Worm (Caenorhabditis elegans) whole organism, L3 larva: ENCODE data around the gene Y69H2.15.

ENCODE experiments used
- fkh-10 ChIP-seq: sonication (generic microtip); optimal IDR thresholded peaks from 2 replicates; lab custom pipeline; 2017; ENCODE audit warnings: missing biosample characterization, missing genetic modification reagents, missing genetic modification characterization
- nhr-11 ChIP-seq: fragments of 150-350 bp; optimal IDR thresholded peaks from 2 replicates; lab custom pipeline; 2014; ENCODE audit warnings: missing biosample characterization, missing genetic modification characterization
- zag-1 ChIP-seq: fragments of 150-350 bp; optimal IDR thresholded peaks from 2 replicates; lab custom pipeline; 2014; ENCODE audit warnings: missing biosample characterization, missing genetic modification characterization

- TF ChIP-seq fkh-10 (GFP tag; lab: Kevin White, UChicago) (no peak), nhr-11 (tag; lab: Kevin White, UChicago) (no peak), zag-1 (no peak)
Observed at ce11 chrV:18637544-18638366, 11.1 kb upstream of the Y69H2.15 start.
